Worm (Caenorhabditis elegans): ENCODE data around the gene F58H7.1.
"Not testable (repeated sequence)": the region's sequence is repeated elsewhere in the genome, so short reads cannot be mapped to it uniquely, and the experiment has no call there.

ce11 chrIV:977793-978192, 42.2 kb upstream of the F58H7.1 start:
- TF ChIP-seq med-1 (GFP tag; optimal IDR thresholded peaks at IDR 0.05; ENCODE audit: insufficient read depth); cog-1 (tag; optimal IDR thresholded peaks at IDR 0.05); flt-1 (GFP tag; IDR thresholded peaks at IDR 0.05); ztf-29 (GFP tag; IDR thresholded peaks at IDR 0.05); ref-1 (GFP tag; conservative IDR thresholded peaks at IDR 0.05); ztf-23 (GFP tag; IDR thresholded peaks at IDR 0.05); klf-2 (GFP tag; conservative IDR thresholded peaks at IDR 0.05); tab-1 (GFP tag; IDR thresholded peaks at IDR 0.05): not testable (repeated sequence)
- TF ChIP-seq T22C8.4 (GFP tag; IDR thresholded peaks at IDR 0.05) = peak; percentile 99

All from whole organism, midembryonic.